Fruit fly (Drosophila melanogaster): ENCODE data around the gene Gale.

- no peak for TF ChIP-seq ttk (optimal IDR thresholded peaks at IDR 0.05)
- TF ChIP-seq h (optimal IDR thresholded peaks at IDR 0.05): no peak
- no peak for TF ChIP-seq psq (optimal IDR thresholded peaks at IDR 0.05)
Measured at dm6 chr3L:618347-619272, 29.7 kb upstream of the Gale start.

Data from Kc167 (cell line).